Worm (Caenorhabditis elegans): ENCODE data around the gene lsm-1.

Gene lsm-1

ce11 chrII:11153080-11153479 is 26.3 kb downstream of the lsm-1 start:
- TF ChIP-seq mdl-1 (tag; optimal IDR thresholded peaks at IDR 0.05) (no peak), nhr-10 (tag; optimal IDR thresholded peaks at IDR 0.05) (no peak), blmp-1 (tag; optimal IDR thresholded peaks at IDR 0.05; ENCODE audit: insufficient read depth) (no peak), snpc-4 (tag; optimal IDR thresholded peaks at IDR 0.05) (no peak), alr-1 (tag; optimal IDR thresholded peaks at IDR 0.05) (no peak), fos-1 (tag; optimal IDR thresholded peaks at IDR 0.05) (peak; percentile 55), R02D3.7 (tag; optimal IDR thresholded peaks at IDR 0.05) (no peak), unc-55 (GFP tag; optimal IDR thresholded peaks at IDR 0.05) (no peak), nhr-21 (tag; optimal IDR thresholded peaks at IDR 0.05) (no peak), ztf-4 (tag; optimal IDR thresholded peaks at IDR 0.05) (no peak), nhr-6 (tag; optimal IDR thresholded peaks at IDR 0.05) (no peak), ztf-11 (tag; optimal IDR thresholded peaks at IDR 0.05) (no peak), mbf-1 (tag; optimal IDR thresholded peaks at IDR 0.05) (no peak), sma-9 (GFP tag; optimal IDR thresholded peaks at IDR 0.05) (peak; percentile 33), sma-9 (tag; optimal IDR thresholded peaks at IDR 0.05) (no peak), elt-3 (tag; optimal IDR thresholded peaks at IDR 0.05) (no peak), sem-4 (tag; optimal IDR thresholded peaks at IDR 0.05) (no peak), dmd-4 (tag; optimal IDR thresholded peaks at IDR 0.05) (no peak), ceh-82 (tag; optimal IDR thresholded peaks at IDR 0.05) (no peak)

ce11 chrII:11153800-11154199 is 27.1 kb downstream of the lsm-1 start:
- TF ChIP-seq peb-1 (tag; optimal IDR thresholded peaks at IDR 0.05) (no peak), snpc-4 (tag; optimal IDR thresholded peaks at IDR 0.05) (no peak), unc-62 (GFP tag; optimal IDR thresholded peaks at IDR 0.05) (no peak), fos-1 (tag; optimal IDR thresholded peaks at IDR 0.05) (peak; percentile 68), ZK546.5 (tag; optimal IDR thresholded peaks at IDR 0.05) (no peak), nhr-12 (tag; optimal IDR thresholded peaks at IDR 0.05) (no peak), blmp-1 (tag; optimal IDR thresholded peaks at IDR 0.05; ENCODE audit: insufficient read depth) (peak; percentile 13)

ce11 chrII:11154957-11155356 is 28.2 kb downstream of the lsm-1 start:
- TF ChIP-seq crh-2 (tag; optimal IDR thresholded peaks at IDR 0.05) (peak; percentile 14), ZK546.5 (tag; optimal IDR thresholded peaks at IDR 0.05) (no peak)

- TF ChIP-seq nhr-129 (tag; optimal IDR thresholded peaks at IDR 0.05), result no peak
- peak; percentile 8 for TF ChIP-seq fos-1 (tag; optimal IDR thresholded peaks at IDR 0.05)
Observed at ce11 chrII:11155400-11155799, 28.6 kb downstream of the lsm-1 start.

ce11 chrII:11156160-11156559 is 29.4 kb downstream of the lsm-1 start:
- no peak for TF ChIP-seq ceh-16 (tag; optimal IDR thresholded peaks at IDR 0.05)
- TF ChIP-seq aly-2 (tag; optimal IDR thresholded peaks at IDR 0.05), result no peak
- TF ChIP-seq crh-2 (tag; optimal IDR thresholded peaks at IDR 0.05), result peak; percentile 9

- no peak for TF ChIP-seq unc-62 (GFP tag; optimal IDR thresholded peaks at IDR 0.05)
- peak; percentile 67 for TF ChIP-seq nhr-129 (tag; optimal IDR thresholded peaks at IDR 0.05)
- peak; percentile 8 for TF ChIP-seq nhr-21 (tag; optimal IDR thresholded peaks at IDR 0.05)
- TF ChIP-seq ztf-4 (tag; optimal IDR thresholded peaks at IDR 0.05), result no peak
- no peak for TF ChIP-seq aly-2 (tag; optimal IDR thresholded peaks at IDR 0.05)
- TF ChIP-seq sma-3 (GFP tag; optimal IDR thresholded peaks at IDR 0.05), result peak; percentile 45
- peak; percentile 45 to 49 for TF ChIP-seq lsy-2 (tag; optimal IDR thresholded peaks at IDR 0.05)
- peak; percentile 58 for TF ChIP-seq snpc-4 (tag; optimal IDR thresholded peaks at IDR 0.05)
- peak; percentile 57 for TF ChIP-seq gmeb-1 (tag; optimal IDR thresholded peaks at IDR 0.05)
- no peak for TF ChIP-seq sem-4 (tag; optimal IDR thresholded peaks at IDR 0.05)
- TF ChIP-seq F13H6.1 (tag; optimal IDR thresholded peaks at IDR 0.05), result no peak
- TF ChIP-seq ama-1 (optimal IDR thresholded peaks at IDR 0.05), result no peak
- TF ChIP-seq blmp-1 (tag; optimal IDR thresholded peaks at IDR 0.05; ENCODE audit: insufficient read depth), result no peak
- no peak for TF ChIP-seq peb-1 (tag; optimal IDR thresholded peaks at IDR 0.05)
- TF ChIP-seq nhr-10 (tag; optimal IDR thresholded peaks at IDR 0.05), result no peak
- peak; percentile 28 for TF ChIP-seq C34F6.9 (tag; optimal IDR thresholded peaks at IDR 0.05)
- peak; percentile 27 for TF ChIP-seq unc-55 (GFP tag; optimal IDR thresholded peaks at IDR 0.05)
- peak; percentile 31 for TF ChIP-seq crh-2 (tag; optimal IDR thresholded peaks at IDR 0.05)
- no peak for TF ChIP-seq sma-9 (GFP tag; optimal IDR thresholded peaks at IDR 0.05)
- TF ChIP-seq sma-9 (tag; optimal IDR thresholded peaks at IDR 0.05), result no peak
- TF ChIP-seq lin-13 (GFP tag; optimal IDR thresholded peaks at IDR 0.05), result peak; percentile 30
- no peak for TF ChIP-seq nhr-12 (tag; optimal IDR thresholded peaks at IDR 0.05)
- TF ChIP-seq mdl-1 (tag; optimal IDR thresholded peaks at IDR 0.05), result no peak
- TF ChIP-seq fos-1 (tag; optimal IDR thresholded peaks at IDR 0.05), result peak; percentile 38
- TF ChIP-seq lin-11 (tag; optimal IDR thresholded peaks at IDR 0.05), result peak; percentile 45
- TF ChIP-seq ztf-11 (tag; optimal IDR thresholded peaks at IDR 0.05), result no peak
- TF ChIP-seq elt-1 (tag; optimal IDR thresholded peaks at IDR 0.05), result no peak
- TF ChIP-seq skn-1 (tag; optimal IDR thresholded peaks at IDR 0.05), result no peak
- TF ChIP-seq mab-5 (tag; optimal IDR thresholded peaks at IDR 0.05), result no peak
- no peak for TF ChIP-seq nhr-23 (tag; optimal IDR thresholded peaks at IDR 0.05)
- no peak for TF ChIP-seq ceh-82 (tag; optimal IDR thresholded peaks at IDR 0.05)
- no peak for TF ChIP-seq ceh-16 (tag; optimal IDR thresholded peaks at IDR 0.05)
- TF ChIP-seq dmd-4 (tag; optimal IDR thresholded peaks at IDR 0.05), result no peak
- no peak for TF ChIP-seq ztf-1 (GFP tag; conservative IDR thresholded peaks at IDR 0.05)
- TF ChIP-seq Y55F3AM.14 (GFP tag; optimal IDR thresholded peaks at IDR 0.05), result no peak
Observed at ce11 chrII:11157660-11158059, 30.9 kb downstream of the lsm-1 start.
